Worm (Caenorhabditis elegans): ENCODE data around the gene pag-3.

- TF ChIP-seq ets-4 (GFP tag; optimal IDR thresholded peaks at IDR 0.05), result no peak
- TF ChIP-seq ceh-58 (GFP tag; IDR thresholded peaks at IDR 0.05), result no peak
These were observed 22.5 kb upstream of the pag-3 start for ce11 chrX:14976840-14977534.
